Worm (Caenorhabditis elegans) whole organism, mixed stage, embryonic: Measurements from ENCODE around the gene chw-1.

Experiments
- M03D4.4 ChIP-seq: sonication (generic microtip); optimal IDR thresholded peaks from 2 replicates; lab custom pipeline; 2017; ENCODE audit warnings: mild to moderate bottlenecking, missing genetic modification characterization, missing compliant biosample characterization
- blmp-1 ChIP-seq: fragments of 150-350 bp; optimal IDR thresholded peaks from 2 replicates; lab custom pipeline; 2014; ENCODE audit warnings: missing biosample characterization, missing genetic modification characterization
- ces-1 ChIP-seq: fragments of 150-350 bp; optimal IDR thresholded peaks from 2 replicates; lab custom pipeline; 2014; ENCODE audit warnings: missing biosample characterization, missing genetic modification reagents, missing genetic modification characterization
- lsy-2 ChIP-seq: fragments of 150-350 bp; optimal IDR thresholded peaks from 2 replicates; lab custom pipeline; 2014; ENCODE audit warnings: missing biosample characterization, missing genetic modification characterization
- mab-5 ChIP-seq: fragments of 150-350 bp; optimal IDR thresholded peaks from 2 replicates; lab custom pipeline; 2014; ENCODE audit warnings: missing biosample characterization, missing genetic modification characterization
- nhr-12 ChIP-seq: fragments of 150-350 bp; optimal IDR thresholded peaks from 2 replicates; lab custom pipeline; 2014; ENCODE audit warnings: missing biosample characterization, missing genetic modification characterization
- unc-39 ChIP-seq: fragments of 150-350 bp; optimal IDR thresholded peaks from 2 replicates; lab custom pipeline; 2014; ENCODE audit warnings: missing biosample characterization, missing genetic modification characterization
- unc-62 ChIP-seq: fragments of 150-350 bp; optimal IDR thresholded peaks from 2 replicates; lab custom pipeline; 2014; ENCODE audit warnings: missing biosample characterization, missing genetic modification reagents, missing genetic modification characterization

- TF ChIP-seq mab-5 (tag; lab: Kevin White, UChicago) = no peak
- no peak for TF ChIP-seq unc-62 (GFP tag; lab: Kevin White, UChicago)
- TF ChIP-seq nhr-12 (tag; lab: Kevin White, UChicago) = no peak
- no peak for TF ChIP-seq lsy-2 (tag; lab: Kevin White, UChicago)
- no peak for TF ChIP-seq unc-39 (tag; lab: Kevin White, UChicago)
- TF ChIP-seq M03D4.4 = no peak
- TF ChIP-seq blmp-1 = no peak
- TF ChIP-seq ces-1 (GFP tag; lab: Kevin White, UChicago) = no peak
Observed at ce11 chrV:10474040-10474439, 12.0 kb downstream of the chw-1 start.
